Fruit fly (Drosophila melanogaster) whole organism, embryonic: ENCODE results near the gene CG43954.
A peak's percentile ranks its signal among the peaks of the same experiment; 100 is the strongest.

Source experiments
- Blimp-1 ChIP-seq: fragments of 200-800 bp; sonication (Bioruptor generic); optimal IDR thresholded peaks from 3 replicates; lab custom pipeline; 2018; ENCODE audit warnings: missing biosample characterization, missing genetic modification characterization, mild to moderate bottlenecking, moderate library complexity, missing genetic modification reagents
- CG10366 ChIP-seq: fragments of 200-800 bp; sonication (Bioruptor generic); IDR thresholded peaks from 2 replicates; pipeline ENCODE4 v1.3.6; 2022; ENCODE audit warnings: missing biosample characterization, missing genetic modification characterization
- CG10565 ChIP-seq: fragments of 200-800 bp; sonication (Bioruptor generic); optimal IDR thresholded peaks from 3 replicates; lab custom pipeline; 2016; ENCODE audit warnings: missing biosample characterization, mild to moderate bottlenecking, missing genetic modification characterization
- CG12071 ChIP-seq: fragments of 200-800 bp; sonication (Bioruptor generic); optimal IDR thresholded peaks from 3 replicates; lab custom pipeline; 2018; ENCODE audit warnings: missing biosample characterization, mild to moderate bottlenecking, missing genetic modification characterization
- CG13424 ChIP-seq: fragments of 200-800 bp; sonication (Bioruptor generic); optimal IDR thresholded peaks from 2 replicates; lab custom pipeline; 2019; ENCODE audit warnings: missing biosample characterization, mild to moderate bottlenecking, missing genetic modification characterization, moderate library complexity
- CG13624 ChIP-seq: fragments of 200-800 bp; sonication (Bioruptor generic); optimal IDR thresholded peaks from 2 replicates; lab custom pipeline; 2016; ENCODE audit warnings: missing biosample characterization, missing genetic modification characterization
- CG1529 ChIP-seq: fragments of 200-800 bp; sonication (Bioruptor generic); optimal IDR thresholded peaks from 3 replicates; lab custom pipeline; 2018; ENCODE audit warnings: missing biosample characterization, missing genetic modification characterization
- CG17186 ChIP-seq: fragments of 200-800 bp; sonication (Bioruptor generic); optimal IDR thresholded peaks from 3 replicates; lab custom pipeline; 2017; ENCODE audit warnings: missing biosample characterization, missing genetic modification reagents, missing genetic modification characterization
- CG30403 ChIP-seq: fragments of 200-800 bp; sonication (Bioruptor generic); optimal IDR thresholded peaks from 3 replicates; lab custom pipeline; 2016; ENCODE audit warnings: missing biosample characterization, missing genetic modification characterization
- CG31224 ChIP-seq: fragments of 200-800 bp; sonication (Bioruptor generic); IDR thresholded peaks from 2 replicates; pipeline ENCODE4 v1.3.6; 2022; ENCODE audit warnings: missing biosample characterization, missing genetic modification characterization
- CG31441 ChIP-seq: fragments of 200-800 bp; sonication (Bioruptor generic); IDR thresholded peaks from 2 replicates; pipeline ENCODE4 v1.3.6; 2022; ENCODE audit warnings: missing biosample characterization, missing genetic modification characterization
- CG3163 ChIP-seq: fragments of 200-800 bp; sonication (Bioruptor generic); optimal IDR thresholded peaks from 3 replicates; lab custom pipeline; 2016; ENCODE audit warnings: missing biosample characterization, missing genetic modification characterization
- CG3847 ChIP-seq: fragments of 200-800 bp; sonication (Bioruptor generic); IDR thresholded peaks from 2 replicates; pipeline ENCODE4 v1.3.6; 2022; ENCODE audit warnings: missing biosample characterization, missing genetic modification characterization
- CG43689 ChIP-seq: fragments of 200-800 bp; sonication (Bioruptor generic); IDR thresholded peaks from 2 replicates; pipeline ENCODE4 v1.3.6; 2022; ENCODE audit warnings: missing biosample characterization, missing genetic modification characterization
- CG4707 ChIP-seq: fragments of 200-800 bp; sonication (Bioruptor generic); optimal IDR thresholded peaks from 2 replicates; lab custom pipeline; 2018; ENCODE audit warnings: missing biosample characterization, mild to moderate bottlenecking, missing genetic modification characterization, moderate library complexity
- CG4854 ChIP-seq: fragments of 200-800 bp; sonication (Bioruptor generic); optimal IDR thresholded peaks from 2 replicates; lab custom pipeline; 2016; ENCODE audit warnings: missing biosample characterization, missing genetic modification characterization, inconsistent platforms
- CG6175 ChIP-seq: fragments of 200-800 bp; sonication (Bioruptor generic); IDR thresholded peaks from 3 replicates; pipeline ENCODE4 v1.3.6; 2022; ENCODE audit warnings: missing biosample characterization, missing genetic modification characterization
- CG6272 ChIP-seq: fragments of 200-800 bp; sonication (Bioruptor generic); IDR thresholded peaks from 2 replicates; pipeline ENCODE4 v1.3.6; 2022; ENCODE audit warnings: missing biosample characterization, missing genetic modification characterization
- CG6791 ChIP-seq: fragments of 200-800 bp; sonication (Bioruptor generic); IDR thresholded peaks from 3 replicates; pipeline ENCODE4 v1.3.6; 2022; ENCODE audit warnings: missing biosample characterization, missing genetic modification characterization; ENCODE audit not compliant: partially characterized antibody
- CG7786 ChIP-seq: fragments of 200-800 bp; sonication (Bioruptor generic); optimal IDR thresholded peaks from 2 replicates; lab custom pipeline; 2016; ENCODE audit warnings: missing biosample characterization, missing genetic modification characterization
- D ChIP-seq, 2 experiments: fragments of 200-800 bp in 1 of 2; fragments of >200 bp in 1 of 2; sonication (Bioruptor generic) in 1 of 2; optimal IDR thresholded peaks; 2 replicates in 1 of 2; 3 replicates in 1 of 2; lab custom pipeline; 2017; ENCODE audit warnings: mild to moderate bottlenecking in 1 of 2, missing biosample characterization in 1 of 2, missing genetic modification characterization in 1 of 2, missing genetic modification reagents in 1 of 2
- Drgx ChIP-seq: fragments of 200-800 bp; sonication (Bioruptor generic); IDR thresholded peaks from 2 replicates; pipeline ENCODE4 v1.3.6; 2022; ENCODE audit warnings: missing biosample characterization, missing genetic modification characterization
- Ets65A ChIP-seq: fragments of 200-800 bp; sonication (Bioruptor generic); peaks from one replicate; lab custom pipeline; 2016; ENCODE audit warnings: missing biosample characterization, missing genetic modification characterization
- Ets97D ChIP-seq: fragments of 200-800 bp; sonication (Bioruptor generic); optimal IDR thresholded peaks from 3 replicates; lab custom pipeline; 2016; ENCODE audit warnings: missing biosample characterization, missing genetic modification characterization
- H15 ChIP-seq: fragments of 200-800 bp; sonication (Bioruptor generic); IDR thresholded peaks from 3 replicates; pipeline ENCODE4 v1.3.6; 2022; ENCODE audit warnings: missing biosample characterization, missing genetic modification characterization
- HmgZ ChIP-seq: fragments of 200-800 bp; sonication (Bioruptor generic); optimal IDR thresholded peaks from 2 replicates; lab custom pipeline; 2018; ENCODE audit warnings: missing biosample characterization, mild to moderate bottlenecking, missing genetic modification characterization
- Hr3 ChIP-seq: fragments of 200-800 bp; sonication (Bioruptor generic); optimal IDR thresholded peaks from 3 replicates; lab custom pipeline; 2016; ENCODE audit warnings: missing biosample characterization, missing genetic modification characterization
- Mrtf ChIP-seq: fragments of 200-800 bp; sonication (Bioruptor generic); IDR thresholded peaks from 3 replicates; pipeline ENCODE4 v1.3.6; 2022; ENCODE audit warnings: missing biosample characterization, missing genetic modification characterization
- Optix ChIP-seq: fragments of 200-800 bp; sonication (Bioruptor generic); IDR thresholded peaks from 3 replicates; pipeline ENCODE4 v1.3.6; 2022; ENCODE audit warnings: missing biosample characterization, missing genetic modification characterization
- Sry-δ ChIP-seq: fragments of 200-800 bp; sonication (Bioruptor generic); optimal IDR thresholded peaks from 2 replicates; lab custom pipeline; 2016; ENCODE audit warnings: missing biosample characterization, missing genetic modification characterization
- abd-A ChIP-seq: fragments of 200-800 bp; sonication (Bioruptor generic); optimal IDR thresholded peaks from 3 replicates; lab custom pipeline; 2019; ENCODE audit warnings: missing biosample characterization, mild to moderate bottlenecking, missing genetic modification characterization, moderate library complexity
- ac ChIP-seq: fragments of 200-800 bp; sonication (Bioruptor generic); optimal IDR thresholded peaks from 3 replicates; lab custom pipeline; 2017; ENCODE audit warnings: missing biosample characterization, mild to moderate bottlenecking, missing genetic modification characterization
- ato ChIP-seq: fragments of 200-800 bp; sonication (Bioruptor generic); IDR thresholded peaks from 2 replicates; pipeline ENCODE4 v1.3.6; 2022; ENCODE audit warnings: missing biosample characterization, missing genetic modification characterization; ENCODE audit not compliant: partially characterized antibody
- bcd ChIP-seq: fragments of 200-800 bp; sonication (Bioruptor generic); optimal IDR thresholded peaks from 2 replicates; lab custom pipeline; 2017; ENCODE audit warnings: missing biosample characterization, mild to moderate bottlenecking, missing genetic modification characterization
- cas ChIP-seq: fragments of 200-800 bp; sonication (Bioruptor generic); IDR thresholded peaks from 2 replicates; pipeline ENCODE4 v1.3.6; 2022; ENCODE audit warnings: missing biosample characterization, missing genetic modification characterization
- croc ChIP-seq: fragments of 200-800 bp; sonication (Bioruptor generic); conservative IDR thresholded peaks from 3 replicates; pipeline ENCODE4 v1.3.6; 2022; ENCODE audit warnings: missing biosample characterization, missing genetic modification characterization
- da ChIP-seq: fragments of 200-800 bp; sonication (Bioruptor generic); optimal IDR thresholded peaks from 2 replicates; lab custom pipeline; 2016; ENCODE audit warnings: missing biosample characterization, missing genetic modification characterization
- dan ChIP-seq: fragments of 200-800 bp; sonication (Bioruptor generic); IDR thresholded peaks from 2 replicates; pipeline ENCODE4 v1.3.6; 2022; ENCODE audit warnings: missing biosample characterization, missing genetic modification characterization
- dysf ChIP-seq: fragments of 200-800 bp; sonication (Bioruptor generic); IDR thresholded peaks from 3 replicates; pipeline ENCODE4 v1.3.6; 2022; ENCODE audit warnings: missing biosample characterization, missing genetic modification characterization
- fru ChIP-seq: fragments of >200 bp; optimal IDR thresholded peaks from 2 replicates; lab custom pipeline; 2017
- hkb ChIP-seq, 2 experiments: fragments of 200-800 bp in 1 of 2; fragments of >200 bp in 1 of 2; sonication (Bioruptor generic) in 1 of 2; IDR thresholded peaks in 1 of 2; optimal IDR thresholded peaks in 1 of 2; 2 replicates each; pipeline versions ENCODE4 v1.3.6 to Lab custom; 2017 to 2022; ENCODE audit warnings: missing biosample characterization in 1 of 2, missing genetic modification characterization in 1 of 2
- jigr1 ChIP-seq: fragments of 200-800 bp; sonication (Bioruptor generic); IDR thresholded peaks from 3 replicates; pipeline ENCODE4 v1.3.6; 2022; ENCODE audit warnings: missing biosample characterization, missing genetic modification characterization
- nom ChIP-seq: fragments of 200-800 bp; sonication (Bioruptor generic); optimal IDR thresholded peaks from 2 replicates; lab custom pipeline; 2017; ENCODE audit warnings: missing biosample characterization, missing genetic modification characterization, mild to moderate bottlenecking, moderate library complexity, missing genetic modification reagents
- pho ChIP-seq: fragments of 200-800 bp; sonication (Bioruptor generic); optimal IDR thresholded peaks from 2 replicates; lab custom pipeline; 2016; ENCODE audit warnings: missing biosample characterization, missing genetic modification characterization
- ranshi ChIP-seq: fragments of 200-800 bp; sonication (Bioruptor generic); IDR thresholded peaks from 2 replicates; pipeline ENCODE4 v1.3.6; 2022; ENCODE audit warnings: missing biosample characterization, missing genetic modification characterization
- row ChIP-seq: fragments of 200-800 bp; sonication (Bioruptor generic); IDR thresholded peaks from 3 replicates; pipeline ENCODE4 v1.3.6; 2022; ENCODE audit warnings: missing biosample characterization, missing genetic modification characterization
- schlank ChIP-seq: fragments of 200-800 bp; sonication (Bioruptor generic); optimal IDR thresholded peaks from 2 replicates; lab custom pipeline; 2018; ENCODE audit warnings: missing biosample characterization, mild to moderate bottlenecking, missing genetic modification characterization
- sima ChIP-seq: fragments of 200-800 bp; sonication (Bioruptor generic); optimal IDR thresholded peaks from 2 replicates; lab custom pipeline; 2016; ENCODE audit warnings: missing biosample characterization, missing genetic modification characterization
- sna ChIP-seq: fragments of 200-800 bp; sonication (Bioruptor generic); IDR thresholded peaks from 2 replicates; pipeline ENCODE4 v1.3.6; 2022; ENCODE audit warnings: missing biosample characterization, missing genetic modification characterization; ENCODE audit not compliant: partially characterized antibody
- sr ChIP-seq: fragments of 200-800 bp; sonication (Bioruptor generic); IDR thresholded peaks from 3 replicates; pipeline ENCODE4 v1.3.6; 2022; ENCODE audit warnings: missing biosample characterization, missing genetic modification characterization
- sug ChIP-seq: fragments of 200-800 bp; optimal IDR thresholded peaks from 2 replicates; lab custom pipeline; 2019; ENCODE audit warnings: missing biosample characterization, mild to moderate bottlenecking, missing genetic modification characterization, moderate library complexity
- wor ChIP-seq: fragments of 200-800 bp; sonication (Bioruptor generic); IDR thresholded peaks from 2 replicates; pipeline ENCODE4 v1.3.6; 2022; ENCODE audit warnings: missing biosample characterization, missing genetic modification characterization

CG43954 gene

DNA sequence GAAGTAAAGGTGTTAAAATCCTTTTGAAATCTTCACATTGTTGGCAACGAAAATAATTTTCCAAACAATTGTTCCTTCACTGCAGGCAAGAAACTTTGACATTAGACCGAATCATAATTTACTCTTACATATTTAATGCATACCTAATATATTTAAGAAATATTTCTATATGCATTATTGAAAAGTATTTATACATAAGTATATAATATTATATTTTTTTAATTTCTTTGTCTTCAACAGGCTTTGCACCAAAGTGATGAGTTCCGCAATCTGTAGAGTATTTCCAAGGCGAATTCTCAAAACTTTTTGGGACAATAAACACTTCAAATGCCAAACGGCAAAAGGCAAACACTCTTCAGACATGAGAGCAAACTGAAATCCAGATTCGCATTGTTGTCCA, 14.4 kb downstream of the CG43954 start (continued):
- TF ChIP-seq Drgx (GFP tag; lab: Robert Waterston, UW) (peak; percentile 58), abd-A (tag; lab: Kevin White, UChicago) (no peak), fru (no peak), Ets97D (no peak), wor (GFP tag; lab: Robert Waterston, UW) (0 out of 2 replicates have a peak, but pooled peaks have one; percentile 18), CG1529 (GFP tag; lab: Kevin White, UChicago) (no peak), schlank (tag; lab: Kevin White, UChicago) (no peak), CG6272 (no peak; the same call in 1 of the 2 replicates), sima (GFP tag; lab: Kevin White, UChicago) (no peak), CG3163 (GFP tag; lab: Kevin White, UChicago) (no peak), D (optimal IDR thresholded peaks at IDR 0.05; lab: Kevin White, UChicago) (no peak), D (GFP tag; optimal IDR thresholded peaks at IDR 0.05; lab: Kevin White, UChicago) (no peak), Sry-δ (GFP tag; lab: Kevin White, UChicago) (no peak), CG43689 (GFP tag; lab: Robert Waterston, UW) (peak; percentile 35; the same call in 1 of the 2 replicates), hkb (optimal IDR thresholded peaks at IDR 0.05; lab: Kevin White, UChicago) (no peak), hkb (GFP tag; IDR thresholded peaks at IDR 0.05; lab: Robert Waterston, UW) (peak; percentile 75), nom (no peak), bcd (GFP tag; lab: Kevin White, UChicago) (peak; percentile 16), Hr3 (peak; percentile 17), HmgZ (tag; lab: Kevin White, UChicago) (no peak), ato (no peak), CG10565 (no peak), CG12071 (no peak), dan (GFP tag; lab: Robert Waterston, UW) (no peak), Mrtf (GFP tag; lab: Robert Waterston, UW) (no peak), jigr1 (GFP tag; lab: Robert Waterston, UW) (no peak), CG13424 (tag; lab: Kevin White, UChicago) (peak; percentile 39), sug (no peak), CG4707 (no peak), ac (GFP tag; lab: Kevin White, UChicago) (no peak), da (GFP tag; lab: Kevin White, UChicago) (no peak), croc (GFP tag; lab: Robert Waterston, UW) (no peak), CG31224 (GFP tag; lab: Robert Waterston, UW) (no peak), Blimp-1 (GFP tag; lab: Kevin White, UChicago) (peak; percentile 61), CG4854 (GFP tag; lab: Kevin White, UChicago) (no peak), pho (GFP tag; lab: Kevin White, UChicago) (no peak), CG31441 (peak; percentile 57), CG3847 (GFP tag; lab: Robert Waterston, UW) (peak; percentile 37), sna (no peak), CG13624 (GFP tag; lab: Kevin White, UChicago) (no peak), CG6175 (no peak), CG6791 (GFP tag; lab: Robert Waterston, UW) (no peak), ranshi (GFP tag; lab: Robert Waterston, UW) (0 out of 2 replicates have a peak, but pooled peaks have one; percentile 19), Ets65A (GFP tag; lab: Kevin White, UChicago) (no peak), CG10366 (GFP tag; lab: Robert Waterston, UW) (peak; percentile 53), CG17186 (no peak), Optix (no peak), sr (GFP tag; lab: Robert Waterston, UW) (no peak), row (GFP tag; lab: Robert Waterston, UW) (peak; percentile 72), dysf (GFP tag; lab: Robert Waterston, UW) (0 out of 3 replicates have a peak, but pooled peaks have one; percentile 33), cas (GFP tag; lab: Robert Waterston, UW) (no peak), H15 (GFP tag; lab: Robert Waterston, UW) (no peak), CG30403 (GFP tag; lab: Kevin White, UChicago) (peak; percentile 42), CG7786 (GFP tag; lab: Kevin White, UChicago) (no peak)
